Worm (Caenorhabditis elegans) whole organism, midembryonic: Measurements from ENCODE around the gene figl-1.

ENCODE experiments used
- med-1 ChIP-seq: sonication (generic microtip); optimal IDR thresholded peaks from 2 replicates; lab custom pipeline; 2017; ENCODE audit warnings: missing genetic modification characterization, mild to moderate bottlenecking, missing compliant biosample characterization, antibody characterized with exemption, missing genetic modification reagents; ENCODE audit not compliant: insufficient read depth
- tab-1 ChIP-seq: fragments of 200-800 bp; sonication (Bioruptor generic); IDR thresholded peaks from 2 replicates; pipeline ENCODE4 v1.3.6; 2022; ENCODE audit warnings: missing genetic modification characterization, missing compliant biosample characterization
- ztf-23 ChIP-seq: fragments of 200-800 bp; sonication (Bioruptor generic); IDR thresholded peaks from 2 replicates; pipeline ENCODE4 v1.3.6; 2022; ENCODE audit warnings: missing genetic modification reagents, missing genetic modification characterization, missing compliant biosample characterization

DNA sequence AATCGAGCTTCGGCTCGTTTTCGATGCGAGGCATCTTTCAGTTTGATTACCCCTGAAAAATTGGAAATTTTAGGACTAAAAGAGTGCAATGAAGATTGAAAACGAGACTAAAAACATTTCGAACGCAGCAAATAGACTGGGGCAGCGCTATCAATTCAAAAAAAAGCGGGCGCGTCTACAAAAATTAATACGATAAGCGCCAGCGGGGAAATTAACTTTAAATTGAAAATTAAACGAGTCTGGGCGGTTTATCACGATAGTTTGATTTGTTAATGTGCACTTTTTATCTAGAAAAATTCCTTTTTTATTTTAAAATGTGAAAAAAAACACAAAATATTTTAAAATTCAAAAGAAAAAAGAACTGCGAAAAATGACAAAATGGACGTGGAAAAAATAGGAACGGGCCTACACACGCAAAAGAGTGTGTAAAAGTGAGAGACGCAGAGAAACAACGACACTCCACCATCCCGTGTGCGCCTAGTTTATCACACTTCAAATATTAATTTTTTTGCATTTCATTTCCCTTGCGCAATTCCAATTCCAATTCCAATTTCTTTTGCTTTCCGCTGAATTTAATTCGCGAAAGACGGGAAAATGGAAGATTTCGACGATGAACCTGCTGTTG, 25.6 kb upstream of the figl-1 start, which contains the start of the genes gmpr-1 and fipp-1:
- TF ChIP-seq ztf-23 (GFP tag; lab: Robert Waterston, UW) (no peak), med-1 (no peak), tab-1 (GFP tag; lab: Robert Waterston, UW) (no peak)
